Fruit fly (Drosophila melanogaster): ENCODE results near the gene mrn.

- no peak for TF ChIP-seq psq (optimal IDR thresholded peaks at IDR 0.05)
- no peak for TF ChIP-seq CG8478 (optimal IDR thresholded peaks at IDR 0.05)
Measured at dm6 chr3L:15600051-15600450, 19.7 kb upstream of the mrn start.

Data from whole organism.